Worm (Caenorhabditis elegans): Measurements from ENCODE around the gene oac-15.

DNA sequence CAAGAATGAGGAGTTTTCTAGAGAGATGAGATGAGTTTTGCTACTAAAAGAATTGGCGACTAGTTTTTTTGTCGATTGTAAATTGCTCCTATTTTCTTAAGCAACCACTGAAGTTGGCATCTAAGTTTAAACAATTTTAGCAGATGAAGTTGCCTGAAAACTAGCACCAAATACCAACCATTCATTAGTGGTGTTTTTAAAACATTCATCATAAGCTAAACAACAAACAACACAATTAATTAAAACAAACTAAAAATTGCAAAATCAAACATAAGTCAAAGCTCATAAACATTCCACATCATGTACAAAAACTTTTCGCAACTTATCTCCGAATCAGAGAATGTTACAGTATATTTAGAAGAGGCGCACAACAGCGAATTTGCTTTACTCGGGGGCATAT is 27.6 kb downstream of the oac-15 start, which contains the start of gene srz-13:
- TF ChIP-seq hlh-13 (GFP tag; optimal IDR thresholded peaks at IDR 0.05) (no peak), pqm-1 (tag; optimal IDR thresholded peaks at IDR 0.05) (no peak)

Data from whole organism, late embryonic.